Worm (Caenorhabditis elegans): Measurements from ENCODE around the gene pink-1.

- TF ChIP-seq nhr-237 (tag; optimal IDR thresholded peaks at IDR 0.05), result no peak
- TF ChIP-seq nhr-77 (tag; optimal IDR thresholded peaks at IDR 0.05), result no peak
- TF ChIP-seq nhr-11 (tag; optimal IDR thresholded peaks at IDR 0.05), result no peak
- TF ChIP-seq ceh-28 (tag; optimal IDR thresholded peaks at IDR 0.05), result no peak
- no peak for TF ChIP-seq elt-3 (tag; optimal IDR thresholded peaks at IDR 0.05)
Measured at ce11 chrII:5395594-5395993, at the start of gene pink-1.
